Worm (Caenorhabditis elegans) whole organism, midembryonic: ENCODE results near the gene T04C12.9.

Experiments used
- T22C8.4 ChIP-seq: fragments of 200-800 bp; sonication (Bioruptor generic); IDR thresholded peaks from 2 replicates; pipeline ENCODE4 v1.3.6; 2022; ENCODE audit warnings: missing genetic modification characterization, missing compliant biosample characterization
- cog-1 ChIP-seq: sonication (generic microtip); optimal IDR thresholded peaks from 2 replicates; lab custom pipeline; 2016; ENCODE audit warnings: missing genetic modification characterization, missing compliant biosample characterization
- flt-1 ChIP-seq: fragments of 200-800 bp; sonication (Bioruptor generic); IDR thresholded peaks from 2 replicates; pipeline ENCODE4 v1.3.6; 2022; ENCODE audit warnings: missing genetic modification characterization, missing compliant biosample characterization
- klf-2 ChIP-seq: fragments of 200-800 bp; sonication (Bioruptor generic); conservative IDR thresholded peaks from 2 replicates; pipeline ENCODE4 v1.3.6; 2022; ENCODE audit warnings: missing genetic modification reagents, missing genetic modification characterization, missing compliant biosample characterization
- med-1 ChIP-seq: sonication (generic microtip); optimal IDR thresholded peaks from 2 replicates; lab custom pipeline; 2017; ENCODE audit warnings: missing genetic modification characterization, mild to moderate bottlenecking, missing compliant biosample characterization, antibody characterized with exemption, missing genetic modification reagents; ENCODE audit not compliant: insufficient read depth
- ref-1 ChIP-seq: fragments of 200-800 bp; sonication (Bioruptor generic); conservative IDR thresholded peaks from 2 replicates; pipeline ENCODE4 v1.3.6; 2022; ENCODE audit warnings: missing genetic modification reagents, missing genetic modification characterization, missing compliant biosample characterization
- tab-1 ChIP-seq: fragments of 200-800 bp; sonication (Bioruptor generic); IDR thresholded peaks from 2 replicates; pipeline ENCODE4 v1.3.6; 2022; ENCODE audit warnings: missing genetic modification characterization, missing compliant biosample characterization
- ztf-23 ChIP-seq: fragments of 200-800 bp; sonication (Bioruptor generic); IDR thresholded peaks from 2 replicates; pipeline ENCODE4 v1.3.6; 2022; ENCODE audit warnings: missing genetic modification reagents, missing genetic modification characterization, missing compliant biosample characterization
- ztf-29 ChIP-seq: fragments of 200-800 bp; sonication (Bioruptor generic); IDR thresholded peaks from 2 replicates; pipeline ENCODE4 v1.3.6; 2022; ENCODE audit warnings: missing genetic modification reagents, missing genetic modification characterization, missing compliant biosample characterization

The T04C12.9 gene

ce11 chrV:11082475-11082874, 19.5 kb upstream of the T04C12.9 start:
- TF ChIP-seq med-1 (GFP tag; lab: Kevin White, UChicago), result no peak
- no peak for TF ChIP-seq T22C8.4 (GFP tag; lab: Robert Waterston, UW)
- TF ChIP-seq ref-1 (GFP tag; lab: Robert Waterston, UW), result no peak
- no peak for TF ChIP-seq klf-2 (GFP tag; lab: Robert Waterston, UW)
- no peak for TF ChIP-seq flt-1 (GFP tag; lab: Robert Waterston, UW)
- peak; percentile 23 for TF ChIP-seq cog-1 (tag; lab: Kevin White, UChicago)
- no peak for TF ChIP-seq ztf-29 (GFP tag; lab: Robert Waterston, UW)
- TF ChIP-seq tab-1 (GFP tag; lab: Robert Waterston, UW), result no peak
- no peak for TF ChIP-seq ztf-23 (GFP tag; lab: Robert Waterston, UW)

DNA sequence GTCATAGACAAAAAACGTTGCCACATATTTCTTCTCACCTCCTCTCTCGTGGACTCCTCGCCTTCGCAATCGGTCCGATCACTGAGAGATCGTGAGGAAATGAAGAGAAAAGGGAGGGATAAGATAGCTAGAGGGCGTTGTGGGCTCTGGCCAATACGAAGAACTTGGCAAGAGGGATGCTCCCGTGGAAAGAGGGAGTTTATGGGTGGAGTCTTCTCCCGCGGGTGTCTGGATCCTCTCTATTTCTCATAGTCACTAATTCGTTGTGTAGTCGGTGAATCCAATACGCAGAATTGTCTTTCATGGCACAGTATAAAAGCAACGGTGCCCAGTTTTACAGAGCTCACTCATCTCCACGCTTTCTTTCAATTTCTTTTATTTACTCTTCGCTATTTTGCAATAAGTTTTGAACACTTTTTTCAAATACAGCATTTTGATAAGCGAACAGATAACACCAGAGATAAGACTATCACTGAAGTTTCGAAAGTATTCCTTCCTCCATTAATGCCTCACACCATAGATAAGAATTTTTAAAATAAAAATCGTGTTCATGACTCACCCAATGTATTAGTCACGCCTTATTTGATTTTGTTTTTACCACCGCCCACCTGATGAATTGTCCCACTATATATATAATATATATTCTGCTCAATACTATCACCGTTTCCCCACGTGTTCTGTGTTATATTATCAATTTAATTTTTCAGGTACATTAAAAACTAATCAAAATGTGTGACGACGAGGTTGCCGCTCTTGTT, 17.5 kb upstream of the T04C12.9 start, which contains the start of gene act-1:
Gene act-1 (plus strand): TSS at position 708 of the 758 bp plus-strand sequence.
- TF ChIP-seq flt-1 (GFP tag; lab: Robert Waterston, UW) (0 out of 2 replicates have a peak, but pooled peaks have one; percentile 27), med-1 (GFP tag; lab: Kevin White, UChicago) (no peak)

ce11 chrV:11078874-11079273, 15.9 kb upstream of the T04C12.9 start:
- TF ChIP-seq ztf-29 (GFP tag; lab: Robert Waterston, UW) (no peak), cog-1 (tag; lab: Kevin White, UChicago) (no peak), klf-2 (GFP tag; lab: Robert Waterston, UW) (no peak), med-1 (GFP tag; lab: Kevin White, UChicago) (no peak), flt-1 (GFP tag; lab: Robert Waterston, UW) (no peak), ztf-23 (GFP tag; lab: Robert Waterston, UW) (no peak), T22C8.4 (GFP tag; lab: Robert Waterston, UW) (no peak), tab-1 (GFP tag; lab: Robert Waterston, UW) (no peak), ref-1 (GFP tag; lab: Robert Waterston, UW) (no peak)

ce11 chrV:11078104-11078724, 15.2 kb upstream of the T04C12.9 start, which contains the start of gene act-2:
TSS of gene act-2 (minus strand) at chrV:11078154.
- TF ChIP-seq ztf-29 (GFP tag; lab: Robert Waterston, UW) (no peak), klf-2 (GFP tag; lab: Robert Waterston, UW) (no peak), ref-1 (GFP tag; lab: Robert Waterston, UW) (no peak), T22C8.4 (GFP tag; lab: Robert Waterston, UW) (no peak), tab-1 (GFP tag; lab: Robert Waterston, UW) (no peak), cog-1 (tag; lab: Kevin White, UChicago) (peak; percentile 28), flt-1 (GFP tag; lab: Robert Waterston, UW) (peak; percentile 53; the same call in 1 of the 2 replicates), ztf-23 (GFP tag; lab: Robert Waterston, UW) (peak; percentile 14; the same call in 1 of the 2 replicates)

ce11 chrV:11076403-11076802, 13.4 kb upstream of the T04C12.9 start:
- TF ChIP-seq ref-1 (GFP tag; lab: Robert Waterston, UW) (no peak), ztf-29 (GFP tag; lab: Robert Waterston, UW) (no peak)

DNA sequence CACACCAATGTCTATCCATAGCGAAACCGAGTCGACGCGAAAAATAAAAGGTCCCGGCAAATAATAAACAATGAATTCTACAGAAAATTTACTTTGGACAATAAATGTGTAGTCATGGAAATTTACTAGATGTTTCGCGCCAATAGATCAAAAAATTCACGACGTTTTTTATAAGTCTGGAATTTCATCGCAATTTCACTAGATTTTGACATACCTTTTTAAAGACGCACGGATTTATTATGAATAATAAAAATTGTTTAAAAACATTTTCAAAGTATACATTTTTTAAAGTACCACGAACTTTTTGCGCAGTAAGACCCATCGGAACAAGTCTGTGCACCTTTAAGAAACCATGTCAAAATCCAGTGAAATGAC, 13.0 kb upstream of the T04C12.9 start:
- TF ChIP-seq tab-1 (GFP tag; lab: Robert Waterston, UW) (no peak), T22C8.4 (GFP tag; lab: Robert Waterston, UW) (no peak), ref-1 (GFP tag; lab: Robert Waterston, UW) (no peak), cog-1 (tag; lab: Kevin White, UChicago) (no peak), ztf-23 (GFP tag; lab: Robert Waterston, UW) (no peak), klf-2 (GFP tag; lab: Robert Waterston, UW) (no peak), ztf-29 (GFP tag; lab: Robert Waterston, UW) (no peak), med-1 (GFP tag; lab: Kevin White, UChicago) (no peak), flt-1 (GFP tag; lab: Robert Waterston, UW) (no peak)

ce11 chrV:11075209-11076027, 12.4 kb upstream of the T04C12.9 start:
- no peak for TF ChIP-seq tab-1 (GFP tag; lab: Robert Waterston, UW)
- TF ChIP-seq cog-1 (tag; lab: Kevin White, UChicago), result no peak
- peak; percentile 48; the same call in 1 of the 2 replicates for TF ChIP-seq flt-1 (GFP tag; lab: Robert Waterston, UW)
- TF ChIP-seq ztf-23 (GFP tag; lab: Robert Waterston, UW), result no peak
- TF ChIP-seq T22C8.4 (GFP tag; lab: Robert Waterston, UW), result no peak
- TF ChIP-seq ref-1 (GFP tag; lab: Robert Waterston, UW), result no peak

ce11 chrV:11074448-11074847, 11.4 kb upstream of the T04C12.9 start, which contains the start of gene act-3:
TSS of gene act-3 (minus strand) at chrV:11074498.
- TF ChIP-seq cog-1 (tag; lab: Kevin White, UChicago) (peak; percentile 35), klf-2 (GFP tag; lab: Robert Waterston, UW) (no peak), T22C8.4 (GFP tag; lab: Robert Waterston, UW) (no peak)

ce11 chrV:11073354-11073753, 10.3 kb upstream of the T04C12.9 start:
- TF ChIP-seq cog-1 (tag; lab: Kevin White, UChicago) (no peak), flt-1 (GFP tag; lab: Robert Waterston, UW) (no peak), med-1 (GFP tag; lab: Kevin White, UChicago) (no peak), klf-2 (GFP tag; lab: Robert Waterston, UW) (no peak)
